Worm (Caenorhabditis elegans) whole organism, L4 larva: ENCODE results near the gene T10G3.2.

Source experiments
- F44E2.7 ChIP-seq: fragments of 200-800 bp; sonication (Bioruptor generic); IDR thresholded peaks from 2 replicates; pipeline ENCODE4 v2.1.2; 2022; ENCODE audit warnings: missing genetic modification characterization, missing compliant biosample characterization
- ceh-28 ChIP-seq: fragments of 150-350 bp; optimal IDR thresholded peaks from 2 replicates; lab custom pipeline; 2014; ENCODE audit warnings: missing biosample characterization, missing genetic modification reagents, missing genetic modification characterization
- unc-130 ChIP-seq: sonication (generic microtip); optimal IDR thresholded peaks from 2 replicates; lab custom pipeline; 2016; ENCODE audit warnings: missing genetic modification reagents, missing genetic modification characterization, missing compliant biosample characterization

- no peak for TF ChIP-seq ceh-28 (tag; lab: Kevin White, UChicago)
- TF ChIP-seq F44E2.7 (GFP tag; lab: Robert Waterston, UW) = no peak
- no peak for TF ChIP-seq unc-130
Observed at ce11 chrV:13473467-13473866, 6.2 kb downstream of the T10G3.2 start, which contains the start of gene T10G3.1.
